Fruit fly (Drosophila melanogaster) whole organism, embryonic: Measurements from ENCODE around the gene CG16904.

Source experiments
- B-H1 ChIP-seq: fragments of 200-800 bp; sonication (Bioruptor generic); IDR thresholded peaks from 3 replicates; pipeline ENCODE4 v1.3.6; 2022; ENCODE audit warnings: missing biosample characterization, missing genetic modification characterization
- CG11093 ChIP-seq: fragments of 200-800 bp; sonication (Bioruptor generic); IDR thresholded peaks from 3 replicates; pipeline ENCODE4 v1.3.6; 2022; ENCODE audit warnings: missing biosample characterization, missing genetic modification characterization
- CG14710 ChIP-seq: fragments of 200-800 bp; sonication (Bioruptor generic); optimal IDR thresholded peaks from 3 replicates; lab custom pipeline; 2019; ENCODE audit warnings: missing biosample characterization, mild to moderate bottlenecking, missing genetic modification characterization, moderate library complexity
- CG1603 ChIP-seq: fragments of 200-800 bp; sonication (Bioruptor generic); optimal IDR thresholded peaks from 2 replicates; lab custom pipeline; 2019; ENCODE audit warnings: missing biosample characterization, mild to moderate bottlenecking, missing genetic modification characterization, moderate library complexity
- CG17186 ChIP-seq: fragments of 200-800 bp; sonication (Bioruptor generic); optimal IDR thresholded peaks from 3 replicates; lab custom pipeline; 2017; ENCODE audit warnings: missing biosample characterization, missing genetic modification reagents, missing genetic modification characterization
- CG17802 ChIP-seq: fragments of 200-800 bp; sonication (Bioruptor generic); optimal IDR thresholded peaks from 2 replicates; lab custom pipeline; 2018; ENCODE audit warnings: missing biosample characterization, mild to moderate bottlenecking, missing genetic modification characterization, moderate library complexity
- CG2875 ChIP-seq: fragments of 200-800 bp; sonication (Bioruptor generic); optimal IDR thresholded peaks from 2 replicates; lab custom pipeline; 2017; ENCODE audit warnings: missing biosample characterization, mild to moderate bottlenecking, missing genetic modification characterization, missing genetic modification reagents
- CG3163 ChIP-seq: fragments of 200-800 bp; sonication (Bioruptor generic); optimal IDR thresholded peaks from 3 replicates; lab custom pipeline; 2016; ENCODE audit warnings: missing biosample characterization, missing genetic modification characterization
- CG33557 ChIP-seq: fragments of 200-800 bp; sonication (Bioruptor generic); optimal IDR thresholded peaks from 2 replicates; lab custom pipeline; 2019; ENCODE audit warnings: missing biosample characterization, mild to moderate bottlenecking, missing genetic modification characterization, moderate library complexity
- CG4328 ChIP-seq: fragments of 200-800 bp; sonication (Bioruptor generic); optimal IDR thresholded peaks from 3 replicates; lab custom pipeline; 2017; ENCODE audit warnings: missing biosample characterization, missing genetic modification reagents, missing genetic modification characterization
- CG5180 ChIP-seq: fragments of 200-800 bp; sonication (Bioruptor generic); optimal IDR thresholded peaks from 3 replicates; lab custom pipeline; 2017; ENCODE audit warnings: missing biosample characterization, missing genetic modification characterization, mild to moderate bottlenecking, moderate library complexity, missing genetic modification reagents
- CG6813 ChIP-seq: fragments of 200-800 bp; sonication (Bioruptor generic); optimal IDR thresholded peaks from 2 replicates; lab custom pipeline; 2017; ENCODE audit warnings: missing biosample characterization, missing genetic modification characterization, mild to moderate bottlenecking, moderate library complexity, missing genetic modification reagents
- CG7372 ChIP-seq: fragments of 200-800 bp; sonication (Bioruptor generic); IDR thresholded peaks from 2 replicates; pipeline ENCODE4 v1.3.6; 2022; ENCODE audit warnings: missing biosample characterization, missing genetic modification characterization
- CG7963 ChIP-seq: fragments of 200-800 bp; sonication (Bioruptor generic); IDR thresholded peaks from 3 replicates; pipeline ENCODE4 v1.3.6; 2022; ENCODE audit warnings: missing biosample characterization, missing genetic modification characterization; ENCODE audit not compliant: partially characterized antibody
- CG8388 ChIP-seq: fragments of 200-800 bp; sonication (Bioruptor generic); optimal IDR thresholded peaks from 2 replicates; lab custom pipeline; 2019; ENCODE audit warnings: missing biosample characterization, mild to moderate bottlenecking, missing genetic modification characterization, moderate library complexity
- CG8478 ChIP-seq: fragments of >200 bp; optimal IDR thresholded peaks from 2 replicates; lab custom pipeline; 2018
- Dek ChIP-seq: fragments of 200-800 bp; sonication (Bioruptor generic); optimal IDR thresholded peaks from 3 replicates; lab custom pipeline; 2019; ENCODE audit warnings: missing biosample characterization, mild to moderate bottlenecking, missing genetic modification characterization, moderate library complexity
- Dfd ChIP-seq, 2 experiments: fragments of >200 bp; optimal IDR thresholded peaks; 2 replicates each; lab custom pipeline; 2017; ENCODE audit warnings: missing biosample characterization in 2 of 2, missing genetic modification characterization in 2 of 2
- E2f1 ChIP-seq: fragments of 200-800 bp; sonication (Bioruptor generic); IDR thresholded peaks from 2 replicates; pipeline ENCODE4 v1.3.6; 2022; ENCODE audit warnings: missing biosample characterization, missing genetic modification characterization
- Fer2 ChIP-seq: fragments of 200-800 bp; sonication (Bioruptor generic); optimal IDR thresholded peaks from 2 replicates; lab custom pipeline; 2018; ENCODE audit warnings: missing biosample characterization, mild to moderate bottlenecking, missing genetic modification characterization, moderate library complexity
- HHEX ChIP-seq: fragments of 200-800 bp; sonication (Bioruptor generic); optimal IDR thresholded peaks from 3 replicates; lab custom pipeline; 2017; ENCODE audit warnings: missing biosample characterization, mild to moderate bottlenecking, missing genetic modification characterization, missing genetic modification reagents
- Nf-YB ChIP-seq: fragments of 200-800 bp; sonication (Bioruptor generic); optimal IDR thresholded peaks from 3 replicates; lab custom pipeline; 2019; ENCODE audit warnings: missing biosample characterization, mild to moderate bottlenecking, missing genetic modification characterization, moderate library complexity
- Vsx1 ChIP-seq: fragments of 200-800 bp; sonication (Bioruptor generic); optimal IDR thresholded peaks from 2 replicates; lab custom pipeline; 2017; ENCODE audit warnings: missing biosample characterization, mild to moderate bottlenecking, missing genetic modification characterization, missing genetic modification reagents
- Xrp1 ChIP-seq: fragments of 200-800 bp; sonication (Bioruptor generic); IDR thresholded peaks from 2 replicates; pipeline ENCODE4 v1.3.6; 2022; ENCODE audit warnings: missing biosample characterization, missing genetic modification characterization
- YL-1 ChIP-seq: fragments of 200-800 bp; sonication (Bioruptor generic); optimal IDR thresholded peaks from 3 replicates; lab custom pipeline; 2017; ENCODE audit warnings: missing biosample characterization, mild to moderate bottlenecking, missing genetic modification characterization
- abd-A ChIP-seq: fragments of 200-800 bp; sonication (Bioruptor generic); optimal IDR thresholded peaks from 3 replicates; lab custom pipeline; 2019; ENCODE audit warnings: missing biosample characterization, mild to moderate bottlenecking, missing genetic modification characterization, moderate library complexity
- ara ChIP-seq: fragments of 200-800 bp; sonication (Bioruptor generic); IDR thresholded peaks from 2 replicates; pipeline ENCODE4 v1.3.6; 2022; ENCODE audit warnings: missing biosample characterization, missing genetic modification characterization
- ase ChIP-seq: fragments of 200-800 bp; sonication (Bioruptor generic); IDR thresholded peaks from 3 replicates; pipeline ENCODE4 v1.3.6; 2022; ENCODE audit warnings: missing biosample characterization, missing genetic modification characterization
- az2 ChIP-seq: fragments of 200-800 bp; sonication (Bioruptor generic); optimal IDR thresholded peaks from 3 replicates; lab custom pipeline; 2016; ENCODE audit warnings: missing biosample characterization, missing genetic modification characterization
- br ChIP-seq: fragments of >200 bp; optimal IDR thresholded peaks from 2 replicates; lab custom pipeline; 2017
- emc ChIP-seq: fragments of 200-800 bp; sonication (Bioruptor generic); optimal IDR thresholded peaks from 2 replicates; lab custom pipeline; 2016; ENCODE audit warnings: missing biosample characterization, missing genetic modification characterization
- exex ChIP-seq: fragments of 200-800 bp; sonication (Bioruptor generic); optimal IDR thresholded peaks from 4 replicates; lab custom pipeline; 2018; ENCODE audit warnings: missing biosample characterization, mild to moderate bottlenecking, missing genetic modification characterization, moderate library complexity
- fd96Cb ChIP-seq: fragments of 200-800 bp; sonication (Bioruptor generic); optimal IDR thresholded peaks from 2 replicates; lab custom pipeline; 2018; ENCODE audit warnings: missing biosample characterization, mild to moderate bottlenecking, missing genetic modification characterization, moderate library complexity
- gcm ChIP-seq: fragments of 200-800 bp; sonication (Bioruptor generic); optimal IDR thresholded peaks from 2 replicates; lab custom pipeline; 2019; ENCODE audit warnings: missing biosample characterization, mild to moderate bottlenecking, missing genetic modification characterization, moderate library complexity
- gcm2 ChIP-seq: fragments of 200-800 bp; sonication (Bioruptor generic); optimal IDR thresholded peaks from 2 replicates; lab custom pipeline; 2016; ENCODE audit warnings: missing biosample characterization, missing genetic modification characterization
- kah ChIP-seq: fragments of 200-800 bp; sonication (Bioruptor generic); optimal IDR thresholded peaks from 2 replicates; lab custom pipeline; 2018; ENCODE audit warnings: missing biosample characterization, mild to moderate bottlenecking, missing genetic modification characterization
- kay ChIP-seq: fragments of 200-800 bp; sonication (Bioruptor generic); optimal IDR thresholded peaks from 2 replicates; lab custom pipeline; 2016; ENCODE audit warnings: missing biosample characterization, missing genetic modification characterization
- lab ChIP-seq: fragments of 200-800 bp; sonication (Bioruptor generic); optimal IDR thresholded peaks from 3 replicates; lab custom pipeline; 2017; ENCODE audit warnings: missing biosample characterization, missing genetic modification characterization, mild to moderate bottlenecking, moderate library complexity, missing genetic modification reagents
- lov ChIP-seq, 2 experiments: fragments of 200-800 bp in 1 of 2; fragments of >200 bp in 1 of 2; sonication (Bioruptor generic) in 1 of 2; IDR thresholded peaks in 1 of 2; optimal IDR thresholded peaks in 1 of 2; 2 replicates in 1 of 2; 3 replicates in 1 of 2; pipeline versions ENCODE4 v1.3.6 to Lab custom; 2017 to 2022; ENCODE audit warnings: missing biosample characterization in 1 of 2, missing genetic modification characterization in 1 of 2
- nom ChIP-seq: fragments of 200-800 bp; sonication (Bioruptor generic); optimal IDR thresholded peaks from 2 replicates; lab custom pipeline; 2017; ENCODE audit warnings: missing biosample characterization, missing genetic modification characterization, mild to moderate bottlenecking, moderate library complexity, missing genetic modification reagents
- odd ChIP-seq: fragments of 200-800 bp; sonication (Bioruptor generic); optimal IDR thresholded peaks from 2 replicates; lab custom pipeline; 2017; ENCODE audit warnings: missing biosample characterization, mild to moderate bottlenecking, missing genetic modification characterization
- salm ChIP-seq: fragments of 200-800 bp; sonication (Bioruptor generic); optimal IDR thresholded peaks from 2 replicates; lab custom pipeline; 2018; ENCODE audit warnings: missing biosample characterization, mild to moderate bottlenecking, missing genetic modification characterization
- sc ChIP-seq, 3 experiments: fragments of >200 bp in 2 of 3; fragments of 200-800 bp in 1 of 3; sonication (Bioruptor generic) in 1 of 3; optimal IDR thresholded peaks; 2 replicates in 2 of 3; 3 replicates in 1 of 3; lab custom pipeline; 2017; ENCODE audit warnings: mild to moderate bottlenecking in 1 of 3, missing biosample characterization in 1 of 3, missing genetic modification characterization in 1 of 3, missing genetic modification reagents in 1 of 3
- shn ChIP-seq: fragments of 200-800 bp; sonication (Bioruptor generic); optimal IDR thresholded peaks from 3 replicates; lab custom pipeline; 2016; ENCODE audit warnings: missing biosample characterization, missing genetic modification characterization
- stc ChIP-seq: fragments of 200-800 bp; sonication (Bioruptor generic); IDR thresholded peaks from 2 replicates; pipeline ENCODE4 v1.3.6; 2022; ENCODE audit warnings: missing biosample characterization, missing genetic modification characterization
- unc-4 ChIP-seq: fragments of 200-800 bp; sonication (Bioruptor generic); IDR thresholded peaks from 2 replicates; pipeline ENCODE4 v1.3.6; 2022; ENCODE audit warnings: missing biosample characterization, missing genetic modification characterization; ENCODE audit not compliant: partially characterized antibody
- vfl ChIP-seq: fragments of 200-800 bp; sonication (Bioruptor generic); optimal IDR thresholded peaks from 2 replicates; lab custom pipeline; 2016; ENCODE audit warnings: missing biosample characterization, missing genetic modification characterization
- zen ChIP-seq: fragments of 200-800 bp; sonication (Bioruptor generic); optimal IDR thresholded peaks from 3 replicates; lab custom pipeline; 2018; ENCODE audit warnings: missing biosample characterization, mild to moderate bottlenecking, missing genetic modification characterization, moderate library complexity
- zen2 ChIP-seq: fragments of 200-800 bp; sonication (Bioruptor generic); IDR thresholded peaks from 3 replicates; pipeline ENCODE4 v1.3.6; 2022; ENCODE audit warnings: missing biosample characterization, missing genetic modification characterization; ENCODE audit not compliant: partially characterized antibody

CG16904 gene

DNA sequence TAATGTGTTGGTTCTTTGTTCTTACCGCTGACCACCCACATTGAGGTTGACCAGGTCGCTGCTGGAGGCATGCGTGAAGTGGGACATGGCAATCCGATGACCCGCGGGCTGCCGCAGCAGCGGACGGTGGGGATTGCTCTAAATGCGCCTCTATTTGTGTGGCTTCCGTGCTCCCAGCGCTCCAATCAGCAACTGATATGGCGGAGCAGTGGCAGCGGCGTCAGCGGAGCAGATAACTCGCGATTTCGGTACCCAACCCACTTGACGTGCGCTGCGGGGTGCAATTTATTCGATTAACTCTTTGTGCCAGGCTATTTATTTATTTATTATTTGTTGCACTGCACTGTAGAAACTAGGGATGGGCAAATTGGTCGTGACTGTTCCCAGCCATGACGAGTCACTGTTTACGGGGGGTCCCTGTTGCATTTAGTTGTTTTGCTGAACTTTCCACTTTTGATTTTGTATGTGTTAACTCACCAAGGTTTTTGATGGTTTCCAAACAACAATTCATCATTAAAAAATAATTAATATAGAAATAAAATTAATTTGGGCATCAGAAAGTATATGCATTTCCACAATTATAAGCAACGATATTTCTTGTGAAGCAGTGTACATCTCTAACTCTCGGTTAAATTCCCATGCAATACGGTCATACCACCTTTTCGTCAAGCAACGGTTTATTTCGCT, 16.0 kb downstream of the CG16904 start, which contains the start of the genes CG9467 and CG8526 (continued):
- TF ChIP-seq abd-A (tag; lab: Kevin White, UChicago), result no peak
- TF ChIP-seq br (lab: Kevin White, UChicago), result no peak
- no peak; the same call in 2 of the 3 replicates for TF ChIP-seq zen2
- TF ChIP-seq stc (GFP tag; lab: Robert Waterston, UW), result no peak; the same call in 1 of the 2 replicates
- TF ChIP-seq CG8388 (GFP tag; lab: Kevin White, UChicago), result peak; percentile 68
- TF ChIP-seq gcm2 (GFP tag; lab: Kevin White, UChicago), result no peak
- no peak for TF ChIP-seq kay (GFP tag; lab: Kevin White, UChicago)
- no peak for TF ChIP-seq gcm (GFP tag; lab: Kevin White, UChicago)
- peak; percentile 49 for TF ChIP-seq CG7372 (GFP tag; lab: Robert Waterston, UW)
- TF ChIP-seq zen (tag; lab: Kevin White, UChicago), result peak; percentile 38
- no peak for TF ChIP-seq CG5180 (GFP tag; lab: Kevin White, UChicago)
- TF ChIP-seq sc (optimal IDR thresholded peaks at IDR 0.05; lab: Kevin White, UChicago), result no peak
- TF ChIP-seq sc (GFP tag; optimal IDR thresholded peaks at IDR 0.05; lab: Kevin White, UChicago), result no peak
- TF ChIP-seq CG8478, result no peak
- TF ChIP-seq CG11093 (GFP tag; lab: Robert Waterston, UW), result 0 out of 3 replicates have a peak, but pooled peaks have one; percentile 41
- no peak for TF ChIP-seq lov (optimal IDR thresholded peaks at IDR 0.05; lab: Kevin White, UChicago)
- TF ChIP-seq lov (GFP tag; IDR thresholded peaks at IDR 0.05; lab: Robert Waterston, UW), result no peak
- TF ChIP-seq E2f1 (GFP tag; lab: Robert Waterston, UW), result peak; percentile 38; the same call in 1 of the 2 replicates
- TF ChIP-seq odd (GFP tag; lab: Kevin White, UChicago), result no peak
- peak; percentile 23 for TF ChIP-seq az2
- TF ChIP-seq lab (GFP tag; lab: Kevin White, UChicago), result no peak
- TF ChIP-seq nom, result no peak
- no peak for TF ChIP-seq exex
- no peak for TF ChIP-seq CG17802 (tag; lab: Kevin White, UChicago)
- no peak for TF ChIP-seq CG2875 (GFP tag; lab: Kevin White, UChicago)
- no peak for TF ChIP-seq kah
- peak; percentile 4 for TF ChIP-seq salm (tag; lab: Kevin White, UChicago)
- no peak for TF ChIP-seq Dfd (GFP tag; optimal IDR thresholded peaks at IDR 0.05; lab: Kevin White, UChicago)
- peak; percentile 80 for TF ChIP-seq unc-4 (GFP tag; lab: Robert Waterston, UW)
- TF ChIP-seq HHEX, result peak; percentile 60
- TF ChIP-seq B-H1 (GFP tag; lab: Robert Waterston, UW), result no peak
- TF ChIP-seq CG1603 (tag; lab: Kevin White, UChicago), result no peak
- TF ChIP-seq CG33557 (GFP tag; lab: Kevin White, UChicago), result peak; percentile 47
- peak; percentile 53; the same call in 1 of the 2 replicates for TF ChIP-seq Xrp1 (GFP tag; lab: Robert Waterston, UW)
- TF ChIP-seq Vsx1 (GFP tag; lab: Kevin White, UChicago), result no peak
- TF ChIP-seq ase (GFP tag; lab: Robert Waterston, UW), result 0 out of 3 replicates have a peak, but pooled peaks have one; percentile 51
- no peak for TF ChIP-seq CG3163
- peak; percentile 36 for TF ChIP-seq fd96Cb (tag; lab: Kevin White, UChicago)
- TF ChIP-seq ara, result 0 out of 2 replicates have a peak, but pooled peaks have one; percentile 35
- TF ChIP-seq shn (GFP tag; lab: Kevin White, UChicago), result no peak

DNA sequence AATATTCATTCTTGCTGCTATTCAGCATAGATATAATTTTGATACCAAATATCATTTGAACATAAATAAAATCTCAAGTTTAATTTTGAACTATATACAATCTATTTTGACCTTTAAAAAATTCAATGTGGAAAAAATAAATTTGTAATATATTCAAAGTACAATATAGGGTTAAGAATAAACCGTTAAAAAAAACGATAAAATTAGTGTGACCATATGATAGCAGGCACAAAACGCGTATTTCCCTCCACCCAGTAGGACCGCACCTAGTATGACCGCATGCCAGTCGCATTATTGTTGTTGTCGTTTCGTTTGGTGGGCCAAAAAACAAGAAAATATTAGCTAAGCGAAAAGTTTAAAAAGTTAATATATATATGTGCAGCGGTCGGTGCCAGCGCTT, 23.8 kb downstream of the CG16904 start, which contains the start of gene CG8516:
CG8516 (plus strand) TSS at position 278 of the 400 bp plus-strand sequence.
- TF ChIP-seq kay (GFP tag; lab: Kevin White, UChicago) (no peak), CG14710 (tag; lab: Kevin White, UChicago) (peak; percentile 48), Dek (tag; lab: Kevin White, UChicago) (peak; percentile 30), Nf-YB (GFP tag; lab: Kevin White, UChicago) (no peak), CG6813 (no peak), CG7963 (GFP tag; lab: Robert Waterston, UW) (no peak), emc (no peak), CG17186 (GFP tag; lab: Kevin White, UChicago) (peak; percentile 17), Fer2 (tag; lab: Kevin White, UChicago) (no peak), CG4328 (GFP tag; lab: Kevin White, UChicago) (no peak), vfl (no peak), YL-1 (GFP tag; lab: Kevin White, UChicago) (peak; percentile 77)
